Worm (Caenorhabditis elegans): Measurements from ENCODE around the gene R07E5.4.
"Not testable (repeated sequence)": the region's sequence is repeated elsewhere in the genome, so short reads cannot be mapped to it uniquely, and the experiment has no call there.

Gene R07E5.4

DNA sequence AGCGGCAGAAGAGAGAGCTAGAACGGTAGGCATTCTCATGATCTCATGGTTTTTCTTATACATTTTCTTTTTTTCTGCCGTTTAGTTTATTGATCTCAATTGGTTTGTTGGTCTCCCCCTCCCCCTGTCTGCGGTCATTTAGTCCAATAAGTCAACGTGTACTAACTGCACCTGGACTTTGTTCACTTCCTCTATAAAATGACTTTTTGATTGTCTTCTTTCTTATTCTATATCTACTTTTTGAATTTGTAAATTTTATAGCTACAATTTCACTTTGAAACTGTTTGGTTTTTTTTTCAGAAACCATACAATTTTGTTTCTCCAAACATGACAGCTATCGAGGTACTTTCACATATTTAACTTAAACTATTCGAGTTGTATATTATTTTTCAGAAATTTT is 26.9 kb upstream of the R07E5.4 start, which contains the start of gene ckb-2 (continued):
- TF ChIP-seq F26F4.8 (GFP tag; conservative IDR thresholded peaks at IDR 0.05) = no peak

DNA sequence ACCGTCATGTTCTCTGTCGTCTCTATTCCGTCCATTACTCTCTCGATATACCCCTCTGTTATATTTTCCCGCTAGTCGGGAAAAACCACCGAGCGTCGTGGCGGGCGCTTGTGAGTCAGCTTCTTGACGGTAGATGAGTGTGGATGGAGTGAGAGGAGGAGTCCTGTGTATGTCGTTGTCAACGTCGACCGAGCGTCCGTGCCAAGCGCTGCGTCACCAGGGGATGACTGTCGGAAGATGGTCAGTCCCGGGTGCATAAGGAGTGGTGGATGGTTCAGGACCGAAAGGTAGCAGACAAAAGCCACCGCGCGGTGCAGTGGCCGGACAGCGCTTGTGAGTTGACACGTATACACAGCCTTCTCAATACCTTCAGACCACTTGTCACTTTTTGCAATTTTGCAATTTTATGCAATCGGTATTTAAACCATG is 25.2 kb upstream of the R07E5.4 start:
- TF ChIP-seq Y75B8A.6 (GFP tag; IDR thresholded peaks at IDR 0.05) (peak; percentile 59; the same call in 1 of the 2 replicates), lin-1 (GFP tag; IDR thresholded peaks at IDR 0.05) (0 out of 2 replicates have a peak, but pooled peaks have one; percentile 43), F44E2.7 (GFP tag; IDR thresholded peaks at IDR 0.05) (peak; percentile 75; the same call in 1 of the 2 replicates), D1046.2 (GFP tag; IDR thresholded peaks at IDR 0.05) (peak; percentile 52; the same call in 1 of the 2 replicates), dmd-6 (GFP tag; IDR thresholded peaks at IDR 0.05) (peak; percentile 85), hmg-1.1 (GFP tag; IDR thresholded peaks at IDR 0.05) (peak; percentile 88), aha-1 (tag) (peak; percentile 96), ctbp-1 (GFP tag; IDR thresholded peaks at IDR 0.05) (peak; percentile 69; the same call in 1 of the 2 replicates), lir-3 (tag; optimal IDR thresholded peaks at IDR 0.05) (peak; percentile 52), dmd-8 (GFP tag; IDR thresholded peaks at IDR 0.05) (peak; percentile 78; the same call in 1 of the 2 replicates), jun-1 (tag; optimal IDR thresholded peaks at IDR 0.05) (peak; percentile 6), madf-9 (GFP tag; conservative IDR thresholded peaks at IDR 0.05) (peak; percentile 78), duxl-1 (tag; optimal IDR thresholded peaks at IDR 0.05; ENCODE audit: poor library complexity) (peak; percentile 5), dve-1 (tag; optimal IDR thresholded peaks at IDR 0.05; ENCODE audit: insufficient read depth) (peak; percentile 61), pha-4 (GFP tag; IDR thresholded peaks at IDR 0.05) (peak; percentile 84), hif-1 (tag; optimal IDR thresholded peaks at IDR 0.05) (peak in 1 of 2 experiments; percentile 24), spr-3 (GFP tag; optimal IDR thresholded peaks at IDR 0.05) (peak; percentile 51), dmd-9 (GFP tag; IDR thresholded peaks at IDR 0.05) (peak; percentile 39; the same call in 1 of the 2 replicates), zfp-3 (GFP tag; conservative IDR thresholded peaks at IDR 0.05) (peak; percentile 82), nhr-42 (GFP tag; IDR thresholded peaks at IDR 0.05) (peak; percentile 69; the same call in 1 of the 2 replicates), mdl-1 (tag; optimal IDR thresholded peaks at IDR 0.05) (peak in 1 of 2 experiments; percentile 17), tra-1 (GFP tag; IDR thresholded peaks at IDR 0.05) (peak; percentile 65), nhr-102 (tag; optimal IDR thresholded peaks at IDR 0.05) (peak; percentile 71), nhr-48 (tag; optimal IDR thresholded peaks at IDR 0.05) (peak; percentile 67), set-16 (GFP tag; IDR thresholded peaks at IDR 0.05) (peak; percentile 90), rbr-2 (tag; optimal IDR thresholded peaks at IDR 0.05) (peak; percentile 74), vab-7 (GFP tag; IDR thresholded peaks at IDR 0.05) (peak; percentile 58; the same call in 1 of the 2 replicates), hlh-30 (tag; optimal IDR thresholded peaks at IDR 0.05; ENCODE audit: insufficient read depth) (peak; percentile 44), spr-1 (tag; optimal IDR thresholded peaks at IDR 0.05) (peak; percentile 63), nhr-41 (GFP tag; IDR thresholded peaks at IDR 0.05) (peak; percentile 53; the same call in 1 of the 2 replicates), nhr-28 (tag; optimal IDR thresholded peaks at IDR 0.05) (peak; percentile 37), nhr-6 (tag; optimal IDR thresholded peaks at IDR 0.05) (peak; percentile 30), ZK337.2 (GFP tag; IDR thresholded peaks at IDR 0.05) (peak; percentile 64; the same call in 1 of the 2 replicates), lim-7 (GFP tag; IDR thresholded peaks at IDR 0.05) (peak; percentile 71), T26A8.4 (GFP tag; IDR thresholded peaks at IDR 0.05) (peak; percentile 84), T20F7.1 (GFP tag; optimal IDR thresholded peaks at IDR 0.05) (peak; percentile 57), mxl-3 (GFP tag; optimal IDR thresholded peaks at IDR 0.05) (peak; percentile 41), arid-1 (GFP tag; conservative IDR thresholded peaks at IDR 0.05) (peak; percentile 45; the same call in 1 of the 2 replicates), pqm-1 (tag; optimal IDR thresholded peaks at IDR 0.05) (peak; percentile 3), daf-16 (GFP tag; optimal IDR thresholded peaks at IDR 0.05) (peak; percentile 20 to 54), daf-16 (tag; optimal IDR thresholded peaks at IDR 0.05) (peak; percentile 24), lin-38 (GFP tag; IDR thresholded peaks at IDR 0.05) (peak; percentile 84), F10B5.3 (tag; optimal IDR thresholded peaks at IDR 0.05) (peak; percentile 49), F37D6.2 (tag; optimal IDR thresholded peaks at IDR 0.05) (peak; percentile 8), egl-43 (GFP tag; IDR thresholded peaks at IDR 0.05) (peak; percentile 94), F26F4.8 (GFP tag; conservative IDR thresholded peaks at IDR 0.05) (0 out of 2 replicates have a peak, but pooled peaks have one; percentile 19)
- TF ChIP-seq pha-4 (tag; optimal IDR thresholded peaks at IDR 0.05) = not testable (repeated sequence)
